Fruit fly (Drosophila melanogaster) S2 (cell line): ENCODE results near the gene RpL3.

Experiments
- CG8478 ChIP-seq: fragments of >200 bp; optimal IDR thresholded peaks from 2 replicates; lab custom pipeline; 2018
- CTCF ChIP-seq, 2 experiments: fragments of >200 bp; optimal IDR thresholded peaks; 2 replicates each; lab custom pipeline; 2018

dm6 chr3R:11254382-11254953 lies 32.8 kb downstream of the RpL3 start:
- TF ChIP-seq CG8478 (lab: Kevin White, UChicago) (no peak), CTCF (optimal IDR thresholded peaks at IDR 0.05; lab: Kevin White, UChicago) (no peak)
